Worm (Caenorhabditis elegans) whole organism, late embryonic: ENCODE data around the gene D1086.8.

Experiments used
- F13H6.1 ChIP-seq: sonication (generic microtip); optimal IDR thresholded peaks from 2 replicates; lab custom pipeline; 2016; ENCODE audit warnings: missing genetic modification characterization, missing compliant biosample characterization
- ahr-1 ChIP-seq: sonication (generic microtip); optimal IDR thresholded peaks from 2 replicates; lab custom pipeline; 2016; ENCODE audit warnings: missing genetic modification characterization, missing compliant biosample characterization
- ceh-14 ChIP-seq: sonication (generic microtip); optimal IDR thresholded peaks from 2 replicates; lab custom pipeline; 2016; ENCODE audit warnings: missing genotype, missing genetic modification characterization, missing compliant biosample characterization
- ceh-18 ChIP-seq: sonication (generic microtip); optimal IDR thresholded peaks from 2 replicates; lab custom pipeline; 2016; ENCODE audit warnings: missing genetic modification characterization, missing compliant biosample characterization
- ceh-19 ChIP-seq: fragments of 200-800 bp; sonication (Bioruptor generic); optimal IDR thresholded peaks from 2 replicates; lab custom pipeline; 2018; ENCODE audit warnings: mild to moderate bottlenecking, missing genetic modification characterization, missing compliant biosample characterization
- ceh-22 ChIP-seq: sonication (generic microtip); optimal IDR thresholded peaks from 2 replicates; lab custom pipeline; 2017; ENCODE audit warnings: missing biosample characterization, missing genetic modification characterization
- ceh-24 ChIP-seq: sonication (generic microtip); optimal IDR thresholded peaks from 2 replicates; lab custom pipeline; 2016; ENCODE audit warnings: mild to moderate bottlenecking, missing genetic modification characterization, missing compliant biosample characterization
- ceh-31 ChIP-seq: sonication (generic microtip); optimal IDR thresholded peaks from 2 replicates; lab custom pipeline; 2016; ENCODE audit warnings: missing genetic modification characterization, missing compliant biosample characterization
- ceh-34 ChIP-seq: sonication (generic microtip); optimal IDR thresholded peaks from 2 replicates; lab custom pipeline; 2016; ENCODE audit warnings: mild to moderate bottlenecking, missing genetic modification characterization, missing compliant biosample characterization
- ceh-48 ChIP-seq: sonication (generic microtip); optimal IDR thresholded peaks from 2 replicates; lab custom pipeline; 2016; ENCODE audit warnings: missing genetic modification characterization, inconsistent platforms, missing compliant biosample characterization
- ceh-6 ChIP-seq: fragments of 200-800 bp; sonication (Bioruptor generic); optimal IDR thresholded peaks from 2 replicates; lab custom pipeline; 2018; ENCODE audit warnings: mild to moderate bottlenecking, missing genetic modification characterization, missing compliant biosample characterization
- che-1 ChIP-seq: sonication (generic microtip); optimal IDR thresholded peaks from 2 replicates; lab custom pipeline; 2016; ENCODE audit warnings: mild to moderate bottlenecking, missing genetic modification characterization, missing compliant biosample characterization
- ets-4 ChIP-seq: sonication (generic microtip); optimal IDR thresholded peaks from 2 replicates; lab custom pipeline; 2016; ENCODE audit warnings: missing genetic modification characterization, missing compliant biosample characterization
- fax-1 ChIP-seq: sonication (generic microtip); optimal IDR thresholded peaks from 2 replicates; lab custom pipeline; 2016; ENCODE audit warnings: missing genotype, missing genetic modification characterization, missing compliant biosample characterization
- fkh-10 ChIP-seq: fragments of 150-350 bp; optimal IDR thresholded peaks from 2 replicates; lab custom pipeline; 2014; ENCODE audit warnings: missing biosample characterization, missing genetic modification reagents, missing genetic modification characterization
- fkh-6 ChIP-seq: sonication (generic microtip); optimal IDR thresholded peaks from 2 replicates; lab custom pipeline; 2016; ENCODE audit warnings: missing genetic modification characterization, missing compliant biosample characterization
- hlh-15 ChIP-seq: sonication (generic microtip); optimal IDR thresholded peaks from 2 replicates; lab custom pipeline; 2016; ENCODE audit warnings: missing genetic modification characterization, missing compliant biosample characterization
- hlh-8 ChIP-seq: sonication (generic microtip); optimal IDR thresholded peaks from 2 replicates; lab custom pipeline; 2016; ENCODE audit warnings: missing genotype, missing genetic modification characterization, missing compliant biosample characterization
- lim-6 ChIP-seq: sonication (generic microtip); optimal IDR thresholded peaks from 2 replicates; lab custom pipeline; 2016; ENCODE audit warnings: missing genetic modification characterization, missing compliant biosample characterization
- lin-11 ChIP-seq: fragments of 200-800 bp; sonication (Bioruptor generic); optimal IDR thresholded peaks from 2 replicates; lab custom pipeline; 2018; ENCODE audit warnings: mild to moderate bottlenecking, missing genetic modification characterization, missing compliant biosample characterization
- madf-2 ChIP-seq: sonication (generic microtip); optimal IDR thresholded peaks from 2 replicates; lab custom pipeline; 2017; ENCODE audit warnings: missing genetic modification characterization, missing compliant biosample characterization
- mec-3 ChIP-seq: sonication (generic microtip); optimal IDR thresholded peaks from 2 replicates; lab custom pipeline; 2016; ENCODE audit warnings: borderline replicate concordance, missing genetic modification characterization, missing compliant biosample characterization
- nfya-1 ChIP-seq: sonication (generic microtip); optimal IDR thresholded peaks from 2 replicates; lab custom pipeline; 2017; ENCODE audit warnings: missing genetic modification characterization, mild to moderate bottlenecking, missing compliant biosample characterization, antibody characterized with exemption, moderate library complexity
- pag-3 ChIP-seq: sonication (generic microtip); optimal IDR thresholded peaks from 2 replicates; lab custom pipeline; 2016; ENCODE audit warnings: missing compliant biosample characterization, missing genetic modification characterization, borderline replicate concordance
- pat-9 ChIP-seq: fragments of 200-800 bp; sonication (Bioruptor generic); optimal IDR thresholded peaks from 2 replicates; lab custom pipeline; 2018; ENCODE audit warnings: mild to moderate bottlenecking, missing genetic modification characterization, moderate library complexity, missing compliant biosample characterization
- rnt-1 ChIP-seq: sonication (generic microtip); optimal IDR thresholded peaks from 2 replicates; lab custom pipeline; 2016; ENCODE audit warnings: missing genetic modification characterization, missing compliant biosample characterization
- tbx-2 ChIP-seq: sonication (generic microtip); optimal IDR thresholded peaks from 2 replicates; lab custom pipeline; 2016; ENCODE audit warnings: missing genetic modification characterization, missing compliant biosample characterization
- unc-42 ChIP-seq: sonication (generic microtip); optimal IDR thresholded peaks from 2 replicates; lab custom pipeline; 2016; ENCODE audit warnings: missing genotype, missing genetic modification characterization, missing compliant biosample characterization

The D1086.8 gene

ce11 chrV:14139252-14140100 lies 45.6 kb downstream of the D1086.8 start:
- no peak for TF ChIP-seq ahr-1
- TF ChIP-seq unc-42 = peak; percentile 23
- TF ChIP-seq che-1 (tag; lab: Kevin White, UChicago) = no peak
- TF ChIP-seq rnt-1 = peak; percentile 29
- TF ChIP-seq ceh-48 (tag; lab: Kevin White, UChicago) = peak; percentile 25
- TF ChIP-seq fkh-10 = no peak
- peak; percentile 35 for TF ChIP-seq ceh-31 (tag; lab: Kevin White, UChicago)
- peak; percentile 18 for TF ChIP-seq tbx-2 (tag; lab: Kevin White, UChicago)
- TF ChIP-seq ceh-18 (tag; lab: Kevin White, UChicago) = no peak
- TF ChIP-seq nfya-1 (tag; lab: Kevin White, UChicago) = peak; percentile 43

ce11 chrV:14140733-14141132 lies 46.8 kb downstream of the D1086.8 start:
- TF ChIP-seq unc-42 = peak; percentile 94
- no peak for TF ChIP-seq mec-3 (tag; lab: Kevin White, UChicago)

- TF ChIP-seq hlh-15 (tag; lab: Kevin White, UChicago) = no peak
- TF ChIP-seq pag-3 = no peak
- no peak for TF ChIP-seq F13H6.1 (tag; lab: Kevin White, UChicago)
- no peak for TF ChIP-seq pat-9 (tag; lab: Kevin White, UChicago)
- TF ChIP-seq ceh-34 (tag; lab: Kevin White, UChicago) = no peak
- TF ChIP-seq ceh-6 (GFP tag; lab: Kevin White, UChicago) = no peak
- no peak for TF ChIP-seq ets-4
- no peak for TF ChIP-seq ceh-18 (tag; lab: Kevin White, UChicago)
- no peak for TF ChIP-seq lin-11 (tag; lab: Kevin White, UChicago)
Measured at ce11 chrV:14141846-14142245, 47.9 kb downstream of the D1086.8 start.

ce11 chrV:14143634-14144033 lies 49.7 kb downstream of the D1086.8 start:
- TF ChIP-seq ceh-22 (tag; lab: Kevin White, UChicago) = no peak
- peak; percentile 70 for TF ChIP-seq unc-42

- TF ChIP-seq ahr-1 = no peak
- no peak for TF ChIP-seq ceh-34 (tag; lab: Kevin White, UChicago)
- no peak for TF ChIP-seq madf-2 (tag; lab: Kevin White, UChicago)
- no peak for TF ChIP-seq ceh-24 (tag; lab: Kevin White, UChicago)
- no peak for TF ChIP-seq ceh-18 (tag; lab: Kevin White, UChicago)
- TF ChIP-seq lim-6 (tag; lab: Kevin White, UChicago) = no peak
Measured at ce11 chrV:14145267-14145666, 51.4 kb downstream of the D1086.8 start, which contains the start of gene par-1. par-1 (minus strand) TSS chrV:14145367.

ce11 chrV:14146199-14146598 lies 52.3 kb downstream of the D1086.8 start, which contains the start of gene acs-10:
acs-10 (plus strand) TSS chrV:14146499.
- TF ChIP-seq ceh-14 (tag; lab: Kevin White, UChicago) (no peak), ahr-1 (no peak), hlh-8 (no peak), ceh-19 (GFP tag; lab: Kevin White, UChicago) (no peak), fax-1 (tag; lab: Kevin White, UChicago) (no peak), fkh-6 (tag; lab: Kevin White, UChicago) (no peak)
